Worm (Caenorhabditis elegans) whole organism, late embryonic: Measurements from ENCODE around the gene let-268.

Source experiments
- C08G9.2 ChIP-seq: sonication (generic microtip); optimal IDR thresholded peaks from 2 replicates; lab custom pipeline; 2016; ENCODE audit warnings: mild to moderate bottlenecking, missing genetic modification characterization, moderate library complexity, missing compliant biosample characterization
- F13H6.1 ChIP-seq: sonication (generic microtip); optimal IDR thresholded peaks from 2 replicates; lab custom pipeline; 2016; ENCODE audit warnings: missing genetic modification characterization, missing compliant biosample characterization
- K02D7.2 ChIP-seq: sonication (generic microtip); optimal IDR thresholded peaks from 2 replicates; lab custom pipeline; 2017; ENCODE audit warnings: mild to moderate bottlenecking, missing genetic modification characterization, missing compliant biosample characterization
- K09A11.1 ChIP-seq: sonication (generic microtip); optimal IDR thresholded peaks from 2 replicates; lab custom pipeline; 2017; ENCODE audit warnings: antibody characterized with exemption, mild to moderate bottlenecking, missing genetic modification characterization, missing compliant biosample characterization; ENCODE audit not compliant: insufficient read depth
- T23F11.4 ChIP-seq: fragments of 200-800 bp; sonication (Bioruptor generic); optimal IDR thresholded peaks from 2 replicates; lab custom pipeline; 2018; ENCODE audit warnings: mild to moderate bottlenecking, missing genetic modification characterization, missing compliant biosample characterization
- ahr-1 ChIP-seq: sonication (generic microtip); optimal IDR thresholded peaks from 2 replicates; lab custom pipeline; 2016; ENCODE audit warnings: missing genetic modification characterization, missing compliant biosample characterization
- ceh-18 ChIP-seq: sonication (generic microtip); optimal IDR thresholded peaks from 2 replicates; lab custom pipeline; 2016; ENCODE audit warnings: missing genetic modification characterization, missing compliant biosample characterization
- ceh-19 ChIP-seq: fragments of 200-800 bp; sonication (Bioruptor generic); optimal IDR thresholded peaks from 2 replicates; lab custom pipeline; 2018; ENCODE audit warnings: mild to moderate bottlenecking, missing genetic modification characterization, missing compliant biosample characterization
- ceh-2 ChIP-seq: sonication (generic microtip); optimal IDR thresholded peaks from 2 replicates; lab custom pipeline; 2016; ENCODE audit warnings: missing genotype, missing genetic modification characterization, missing compliant biosample characterization
- ceh-22 ChIP-seq: sonication (generic microtip); optimal IDR thresholded peaks from 2 replicates; lab custom pipeline; 2017; ENCODE audit warnings: missing biosample characterization, missing genetic modification characterization
- ceh-24 ChIP-seq: sonication (generic microtip); optimal IDR thresholded peaks from 2 replicates; lab custom pipeline; 2016; ENCODE audit warnings: mild to moderate bottlenecking, missing genetic modification characterization, missing compliant biosample characterization
- ceh-45 ChIP-seq: fragments of 200-800 bp; sonication (Bioruptor generic); IDR thresholded peaks from 2 replicates; pipeline ENCODE4 v1.3.6; 2022; ENCODE audit warnings: missing genetic modification reagents, missing genetic modification characterization, missing compliant biosample characterization
- ceh-48 ChIP-seq: sonication (generic microtip); optimal IDR thresholded peaks from 2 replicates; lab custom pipeline; 2016; ENCODE audit warnings: missing genetic modification characterization, inconsistent platforms, missing compliant biosample characterization
- ceh-6 ChIP-seq: fragments of 200-800 bp; sonication (Bioruptor generic); optimal IDR thresholded peaks from 2 replicates; lab custom pipeline; 2018; ENCODE audit warnings: mild to moderate bottlenecking, missing genetic modification characterization, missing compliant biosample characterization
- che-1 ChIP-seq: sonication (generic microtip); optimal IDR thresholded peaks from 2 replicates; lab custom pipeline; 2016; ENCODE audit warnings: mild to moderate bottlenecking, missing genetic modification characterization, missing compliant biosample characterization
- dmd-4 ChIP-seq: sonication (generic microtip); optimal IDR thresholded peaks from 2 replicates; lab custom pipeline; 2016; ENCODE audit warnings: borderline replicate concordance, missing genetic modification characterization, missing compliant biosample characterization
- elt-2 ChIP-seq: sonication (generic microtip); optimal IDR thresholded peaks from 2 replicates; lab custom pipeline; 2016; ENCODE audit warnings: missing genetic modification reagents, missing genetic modification characterization, missing compliant biosample characterization
- ets-4 ChIP-seq: sonication (generic microtip); optimal IDR thresholded peaks from 2 replicates; lab custom pipeline; 2016; ENCODE audit warnings: missing genetic modification characterization, missing compliant biosample characterization
- eyg-1 ChIP-seq: sonication (generic microtip); optimal IDR thresholded peaks from 2 replicates; lab custom pipeline; 2016; ENCODE audit warnings: missing genotype, missing genetic modification characterization, missing compliant biosample characterization
- fkh-10 ChIP-seq: fragments of 150-350 bp; optimal IDR thresholded peaks from 2 replicates; lab custom pipeline; 2014; ENCODE audit warnings: missing biosample characterization, missing genetic modification reagents, missing genetic modification characterization
- fkh-6 ChIP-seq: sonication (generic microtip); optimal IDR thresholded peaks from 2 replicates; lab custom pipeline; 2016; ENCODE audit warnings: missing genetic modification characterization, missing compliant biosample characterization
- gmeb-2 ChIP-seq: sonication (generic microtip); optimal IDR thresholded peaks from 2 replicates; lab custom pipeline; 2016; ENCODE audit warnings: missing genetic modification characterization, inconsistent platforms, missing compliant biosample characterization
- hlh-13 ChIP-seq: fragments of 200-800 bp; sonication (Bioruptor generic); optimal IDR thresholded peaks from 2 replicates; lab custom pipeline; 2018; ENCODE audit warnings: mild to moderate bottlenecking, missing genetic modification characterization, missing compliant biosample characterization
- hlh-8 ChIP-seq: sonication (generic microtip); optimal IDR thresholded peaks from 2 replicates; lab custom pipeline; 2016; ENCODE audit warnings: missing genotype, missing genetic modification characterization, missing compliant biosample characterization
- lim-6 ChIP-seq: sonication (generic microtip); optimal IDR thresholded peaks from 2 replicates; lab custom pipeline; 2016; ENCODE audit warnings: missing genetic modification characterization, missing compliant biosample characterization
- nfya-1 ChIP-seq: sonication (generic microtip); optimal IDR thresholded peaks from 2 replicates; lab custom pipeline; 2017; ENCODE audit warnings: missing genetic modification characterization, mild to moderate bottlenecking, missing compliant biosample characterization, antibody characterized with exemption, moderate library complexity
- nhr-11 ChIP-seq: fragments of 150-350 bp; optimal IDR thresholded peaks from 2 replicates; lab custom pipeline; 2014; ENCODE audit warnings: missing biosample characterization, missing genetic modification characterization
- npax-4 ChIP-seq: sonication (generic microtip); optimal IDR thresholded peaks from 2 replicates; lab custom pipeline; 2016; ENCODE audit warnings: missing genetic modification characterization, missing compliant biosample characterization
- odd-2 ChIP-seq: sonication (generic microtip); optimal IDR thresholded peaks from 2 replicates; lab custom pipeline; 2017; ENCODE audit warnings: antibody characterized with exemption, mild to moderate bottlenecking, missing genetic modification characterization, missing compliant biosample characterization
- pag-3 ChIP-seq: sonication (generic microtip); optimal IDR thresholded peaks from 2 replicates; lab custom pipeline; 2016; ENCODE audit warnings: missing compliant biosample characterization, missing genetic modification characterization, borderline replicate concordance
- pat-9 ChIP-seq: fragments of 200-800 bp; sonication (Bioruptor generic); optimal IDR thresholded peaks from 2 replicates; lab custom pipeline; 2018; ENCODE audit warnings: mild to moderate bottlenecking, missing genetic modification characterization, moderate library complexity, missing compliant biosample characterization
- pha-2 ChIP-seq: sonication (generic microtip); optimal IDR thresholded peaks from 2 replicates; lab custom pipeline; 2017; ENCODE audit warnings: mild to moderate bottlenecking, missing genetic modification characterization, missing compliant biosample characterization
- pros-1 ChIP-seq: fragments of 150-350 bp; optimal IDR thresholded peaks from 2 replicates; lab custom pipeline; 2014; ENCODE audit warnings: missing biosample characterization, missing genetic modification reagents, missing genetic modification characterization
- ref-2 ChIP-seq: sonication (generic microtip); optimal IDR thresholded peaks from 2 replicates; lab custom pipeline; 2016; ENCODE audit warnings: missing genetic modification characterization, missing compliant biosample characterization
- sox-2 ChIP-seq: fragments of 200-800 bp; sonication (Bioruptor generic); IDR thresholded peaks from 2 replicates; pipeline ENCODE4 v1.3.6; 2022; ENCODE audit warnings: missing genetic modification reagents, missing genetic modification characterization, missing compliant biosample characterization
- sox-4 ChIP-seq: sonication (generic microtip); optimal IDR thresholded peaks from 2 replicates; lab custom pipeline; 2017; ENCODE audit warnings: mild to moderate bottlenecking, missing genetic modification characterization, inconsistent platforms, missing compliant biosample characterization
- tbx-7 ChIP-seq: sonication (generic microtip); optimal IDR thresholded peaks from 2 replicates; lab custom pipeline; 2016; ENCODE audit warnings: missing genotype, missing genetic modification characterization, missing compliant biosample characterization
- ttx-3 ChIP-seq: sonication (generic microtip); optimal IDR thresholded peaks from 2 replicates; lab custom pipeline; 2016; ENCODE audit warnings: missing genetic modification reagents, missing genetic modification characterization, missing compliant biosample characterization
- unc-3 ChIP-seq, 2 experiments: fragments of 200-800 bp in 1 of 2; sonication (Bioruptor generic) in 1 of 2; sonication (generic microtip) in 1 of 2; conservative IDR thresholded peaks in 1 of 2; optimal IDR thresholded peaks in 1 of 2; 2 replicates each; pipeline versions ENCODE4 v1.3.6 to Lab custom; 2016 to 2022; ENCODE audit warnings: missing compliant biosample characterization in 2 of 2, missing genetic modification characterization in 2 of 2, missing genetic modification reagents in 1 of 2
- unc-55 ChIP-seq: sonication (generic microtip); optimal IDR thresholded peaks from 2 replicates; lab custom pipeline; 2017; ENCODE audit warnings: missing biosample characterization, missing genetic modification reagents, missing genetic modification characterization
- unc-86 ChIP-seq: sonication (generic microtip); optimal IDR thresholded peaks from 2 replicates; lab custom pipeline; 2016; ENCODE audit warnings: missing genetic modification characterization, missing compliant biosample characterization

The let-268 gene

DNA sequence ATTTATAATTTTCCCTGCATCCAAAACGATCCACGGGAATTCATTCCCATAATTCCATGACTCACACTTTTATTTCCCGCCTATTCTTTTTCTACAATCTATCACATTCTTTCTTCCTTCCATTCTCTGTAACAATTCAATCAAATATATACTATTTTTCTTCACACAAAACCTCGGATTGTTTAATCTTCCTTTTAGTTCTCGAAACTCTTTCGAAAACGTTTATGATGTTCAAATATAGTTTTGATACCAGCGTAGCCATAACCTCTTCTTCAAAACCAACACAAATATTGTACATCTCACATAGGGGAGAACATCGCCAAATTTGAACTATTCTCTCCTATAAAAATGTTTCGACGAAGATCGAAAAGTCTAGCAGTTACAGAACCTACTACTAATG lies 49.0 kb downstream of the let-268 start, which contains the start of gene lec-3:
Gene lec-3, plus strand, starts transcription at position 301 of the 400 bp plus-strand sequence.
- TF ChIP-seq ahr-1 (tag; lab: Kevin White, UChicago) (no peak), npax-4 (no peak), ceh-2 (tag; lab: Kevin White, UChicago) (no peak), elt-2 (no peak), che-1 (no peak), ceh-22 (tag; lab: Kevin White, UChicago) (no peak), pat-9 (tag; lab: Kevin White, UChicago) (no peak), gmeb-2 (tag; lab: Kevin White, UChicago) (no peak), pros-1 (no peak), odd-2 (tag; lab: Kevin White, UChicago) (no peak), ceh-6 (GFP tag; lab: Kevin White, UChicago) (no peak)

DNA sequence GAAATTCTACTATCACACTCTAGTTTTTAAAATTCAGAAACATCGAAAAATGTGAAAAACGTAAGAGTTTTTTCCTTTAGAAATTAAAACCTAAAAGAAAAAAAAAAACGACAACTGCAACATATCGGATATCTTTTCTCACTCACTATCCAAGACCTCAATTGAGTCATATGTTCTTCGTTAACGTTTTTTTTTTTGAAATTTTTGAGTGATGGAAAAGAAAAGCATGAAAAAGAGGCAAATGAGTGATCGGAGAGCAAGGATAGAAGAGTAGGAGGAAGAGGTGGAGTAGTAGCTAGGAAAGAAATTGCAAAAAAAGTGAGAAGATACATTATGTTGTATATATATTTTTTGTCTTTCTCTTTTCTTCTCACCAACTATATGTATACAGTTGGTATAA lies 50.2 kb downstream of the let-268 start:
- TF ChIP-seq sox-4 (no peak), ceh-18 (tag; lab: Kevin White, UChicago) (peak; percentile 11), sox-2 (GFP tag; lab: Robert Waterston, UW) (no peak), pag-3 (tag; lab: Kevin White, UChicago) (no peak)

DNA sequence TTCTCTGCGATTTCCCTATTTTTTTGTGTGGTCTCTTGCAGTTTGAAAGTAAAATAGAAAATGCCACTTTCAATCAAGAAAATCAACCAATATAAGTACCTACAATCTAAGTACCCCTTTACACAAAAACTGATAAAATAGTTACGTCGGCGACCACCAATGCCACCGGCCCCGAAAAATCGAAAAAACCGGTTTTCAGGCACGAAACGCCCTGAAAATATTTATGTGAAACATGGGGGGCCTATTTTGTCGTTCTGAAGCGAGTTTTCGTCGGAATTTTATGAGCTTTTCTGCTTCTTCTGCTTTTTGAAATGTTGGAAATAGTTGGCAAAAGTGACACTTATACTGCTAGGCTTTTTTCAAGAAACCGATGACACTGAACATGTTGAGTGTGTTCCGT lies 51.2 kb downstream of the let-268 start:
- TF ChIP-seq ttx-3 (tag; lab: Kevin White, UChicago): no peak
- TF ChIP-seq nfya-1 (tag; lab: Kevin White, UChicago): no peak
- TF ChIP-seq unc-86 (tag; lab: Kevin White, UChicago): no peak
- TF ChIP-seq ceh-6 (GFP tag; lab: Kevin White, UChicago): no peak
- TF ChIP-seq nhr-11 (tag; lab: Kevin White, UChicago): no peak
- TF ChIP-seq ceh-48 (tag; lab: Kevin White, UChicago): no peak
- no peak for TF ChIP-seq unc-3 (GFP tag; conservative IDR thresholded peaks at IDR 0.05; lab: Robert Waterston, UW)
- no peak for TF ChIP-seq unc-3 (tag; optimal IDR thresholded peaks at IDR 0.05; lab: Kevin White, UChicago)
- no peak for TF ChIP-seq dmd-4
- TF ChIP-seq C08G9.2 (tag; lab: Kevin White, UChicago): no peak
- TF ChIP-seq K09A11.1 (tag; lab: Kevin White, UChicago): no peak
- TF ChIP-seq sox-4: no peak
- no peak for TF ChIP-seq fkh-6 (tag; lab: Kevin White, UChicago)

DNA sequence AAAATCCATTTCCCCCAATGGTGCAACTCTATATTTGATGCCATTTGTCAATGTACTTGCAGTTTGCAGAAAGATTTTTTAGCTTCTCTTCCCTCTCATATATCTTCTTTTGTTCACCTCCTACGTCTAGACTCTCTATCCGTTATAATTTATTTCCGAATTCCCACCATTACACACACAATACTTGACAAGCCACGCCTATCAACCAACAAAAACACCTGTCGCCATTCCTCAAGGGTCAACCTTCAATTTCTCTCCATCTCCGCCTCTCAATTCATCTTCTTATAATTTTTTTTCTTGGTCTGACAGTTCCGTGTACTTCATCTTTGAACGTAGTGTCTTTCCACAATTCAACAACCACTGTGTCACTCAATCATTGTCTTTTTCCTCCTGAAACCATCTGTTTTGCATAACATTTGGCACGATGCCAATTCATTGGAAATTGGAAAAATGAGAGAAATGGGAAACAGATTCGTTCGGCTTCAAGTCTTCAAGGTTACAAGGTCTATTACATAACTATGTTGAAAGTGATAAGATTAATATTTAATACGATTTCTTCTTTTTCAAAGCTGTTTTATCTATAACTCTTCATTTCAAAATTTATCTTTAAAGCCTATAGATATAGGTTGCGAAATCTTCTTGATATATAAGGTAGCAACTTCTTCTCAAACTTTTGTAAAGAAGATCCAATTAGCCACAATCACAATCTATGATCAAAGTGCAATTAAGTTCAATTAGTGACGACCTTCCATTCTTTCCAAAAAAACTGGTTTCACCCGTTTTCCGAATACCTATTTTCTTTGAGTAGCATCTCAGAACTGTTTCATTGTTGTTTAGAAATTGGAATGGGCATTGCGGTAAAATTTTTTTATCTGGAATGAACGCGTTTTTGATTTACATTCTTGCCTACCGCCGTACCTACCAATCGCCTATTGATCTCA lies 52.9 kb downstream of the let-268 start:
- TF ChIP-seq ets-4 (tag; lab: Kevin White, UChicago) (no peak), ceh-18 (tag; lab: Kevin White, UChicago) (peak; percentile 16), hlh-8 (tag; lab: Kevin White, UChicago) (peak; percentile 27)
- TF ChIP-seq, all 69 proteins: peak for 2

DNA sequence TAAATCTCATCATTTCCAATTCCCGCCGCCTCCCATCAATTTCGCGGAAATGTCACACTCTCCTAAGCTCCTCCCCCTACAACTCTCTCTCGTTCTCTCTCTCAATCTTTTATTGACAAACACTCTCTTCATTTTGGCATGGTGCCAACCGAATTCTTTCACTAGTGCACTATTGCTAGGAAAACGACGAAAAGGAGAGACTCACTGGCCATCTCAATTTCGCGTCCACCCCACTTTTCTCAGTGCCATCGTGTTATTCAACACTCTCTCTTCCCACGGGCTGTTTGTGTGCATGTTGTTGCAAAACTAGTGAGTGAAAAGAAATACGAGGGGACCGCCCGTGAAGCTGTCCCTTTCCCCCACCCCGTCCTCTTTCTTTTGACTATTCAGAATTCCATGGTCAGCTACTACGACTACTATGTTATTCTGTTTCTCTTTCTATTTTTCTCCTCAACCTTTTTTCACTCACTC lies 54.9 kb downstream of the let-268 start:
- TF ChIP-seq F13H6.1 (peak; percentile 20), ceh-18 (tag; lab: Kevin White, UChicago) (peak; percentile 93), elt-2 (no peak), fkh-10 (GFP tag; lab: Kevin White, UChicago) (no peak), ceh-45 (no peak), ceh-19 (GFP tag; lab: Kevin White, UChicago) (peak; percentile 45), hlh-13 (GFP tag; lab: Kevin White, UChicago) (no peak), tbx-7 (tag; lab: Kevin White, UChicago) (no peak), ttx-3 (tag; lab: Kevin White, UChicago) (no peak), eyg-1 (tag; lab: Kevin White, UChicago) (no peak), odd-2 (tag; lab: Kevin White, UChicago) (no peak), ref-2 (tag; lab: Kevin White, UChicago) (peak; percentile 32), ceh-24 (tag; lab: Kevin White, UChicago) (no peak), sox-4 (no peak), C08G9.2 (tag; lab: Kevin White, UChicago) (peak; percentile 37), pag-3 (tag; lab: Kevin White, UChicago) (no peak), T23F11.4 (GFP tag; lab: Kevin White, UChicago) (no peak), lim-6 (no peak), npax-4 (no peak), K02D7.2 (tag; lab: Kevin White, UChicago) (no peak), pha-2 (tag; lab: Kevin White, UChicago) (no peak), unc-55 (peak; percentile 84)
